Worm (Caenorhabditis elegans) whole organism, young adult: ENCODE results near the gene Y38E10A.35.

Experiments used
- B0261.1 ChIP-seq: sonication (generic microtip); optimal IDR thresholded peaks from 2 replicates; lab custom pipeline; 2016; ENCODE audit warnings: mild to moderate bottlenecking, missing genetic modification characterization, moderate library complexity, missing compliant biosample characterization
- C06A6.2 ChIP-seq: fragments of 200-800 bp; sonication (Bioruptor generic); conservative IDR thresholded peaks from 2 replicates; pipeline ENCODE4 v1.3.6; 2022; ENCODE audit warnings: missing genetic modification characterization, missing compliant biosample characterization
- D2030.7 ChIP-seq: fragments of 200-800 bp; sonication (Bioruptor generic); IDR thresholded peaks from 2 replicates; pipeline ENCODE4 v1.3.6; 2022; ENCODE audit warnings: missing genetic modification reagents, missing genetic modification characterization, missing compliant biosample characterization
- F49E8.2 ChIP-seq: sonication (generic microtip); optimal IDR thresholded peaks from 3 replicates; lab custom pipeline; 2017; ENCODE audit warnings: missing genetic modification characterization, mild to moderate bottlenecking, missing compliant biosample characterization, antibody characterized with exemption, moderate library complexity; ENCODE audit not compliant: insufficient read depth
- Y53G8AR.9 ChIP-seq: fragments of 200-800 bp; sonication (Bioruptor generic); conservative IDR thresholded peaks from 2 replicates; pipeline ENCODE4 v1.3.6; 2022; ENCODE audit warnings: missing genetic modification reagents, missing genetic modification characterization, missing compliant biosample characterization
- Y56A3A.18 ChIP-seq: fragments of 200-800 bp; sonication (Bioruptor generic); IDR thresholded peaks from 2 replicates; pipeline ENCODE4 v1.3.6; 2022; ENCODE audit warnings: missing genetic modification reagents, missing genetic modification characterization, missing compliant biosample characterization
- Y67H2A.10 ChIP-seq: fragments of 200-800 bp; sonication (Bioruptor generic); conservative IDR thresholded peaks from 2 replicates; pipeline ENCODE4 v1.3.6; 2022; ENCODE audit warnings: missing genetic modification reagents, missing genetic modification characterization, missing compliant biosample characterization
- Y79H2A.3 ChIP-seq: fragments of 200-800 bp; sonication (Bioruptor generic); conservative IDR thresholded peaks from 2 replicates; pipeline ENCODE4 v1.3.6; 2022; ENCODE audit warnings: missing genetic modification reagents, missing genetic modification characterization, missing compliant biosample characterization
- aptf-2 ChIP-seq: fragments of 200-800 bp; sonication (Bioruptor generic); conservative IDR thresholded peaks from 2 replicates; pipeline ENCODE4 v1.3.6; 2022; ENCODE audit warnings: missing genetic modification reagents, missing genetic modification characterization, missing compliant biosample characterization
- aptf-3 ChIP-seq: fragments of 200-800 bp; sonication (Bioruptor generic); IDR thresholded peaks from 2 replicates; pipeline ENCODE4 v1.3.6; 2022; ENCODE audit warnings: missing genetic modification characterization, missing compliant biosample characterization
- attf-3 ChIP-seq: fragments of 200-800 bp; sonication (Bioruptor generic); conservative IDR thresholded peaks from 2 replicates; pipeline ENCODE4 v1.3.6; 2022; ENCODE audit warnings: missing genetic modification reagents, missing genetic modification characterization, missing compliant biosample characterization
- cebp-1 ChIP-seq, 2 experiments: fragments of 200-800 bp in 1 of 2; sonication (Bioruptor generic) in 1 of 2; sonication (generic microtip) in 1 of 2; IDR thresholded peaks in 1 of 2; optimal IDR thresholded peaks in 1 of 2; 2 replicates each; pipeline versions ENCODE4 v1.3.6 to Lab custom; 2017 to 2022; ENCODE audit warnings: missing compliant biosample characterization in 2 of 2, missing genetic modification characterization in 2 of 2, mild to moderate bottlenecking in 1 of 2, missing genetic modification reagents in 1 of 2, moderate library complexity in 1 of 2
- ceh-79 ChIP-seq: sonication (generic microtip); optimal IDR thresholded peaks from 2 replicates; lab custom pipeline; 2017; ENCODE audit warnings: mild to moderate bottlenecking, missing genetic modification characterization, missing compliant biosample characterization
- dpl-1 ChIP-seq: fragments of 150-350 bp; optimal IDR thresholded peaks from 2 replicates; lab custom pipeline; 2014; ENCODE audit warnings: missing biosample characterization, missing genetic modification reagents, missing genetic modification characterization
- efl-1 ChIP-seq: fragments of 150-350 bp; optimal IDR thresholded peaks from 2 replicates; lab custom pipeline; 2014; ENCODE audit warnings: missing biosample characterization, missing genetic modification reagents, missing genetic modification characterization
- egl-44 ChIP-seq: fragments of 200-800 bp; sonication (Bioruptor generic); IDR thresholded peaks from 2 replicates; pipeline ENCODE4 v1.3.6; 2022; ENCODE audit warnings: missing genetic modification reagents, missing genetic modification characterization, missing compliant biosample characterization
- ekl-4 ChIP-seq: fragments of 200-800 bp; sonication (Bioruptor generic); IDR thresholded peaks from 2 replicates; pipeline ENCODE4 v1.3.6; 2022; ENCODE audit warnings: missing genetic modification reagents, missing genetic modification characterization, missing compliant biosample characterization
- hlh-26 ChIP-seq: fragments of 200-800 bp; sonication (Bioruptor generic); conservative IDR thresholded peaks from 2 replicates; pipeline ENCODE4 v1.3.6; 2022; ENCODE audit warnings: missing genetic modification reagents, missing genetic modification characterization, missing compliant biosample characterization
- lin-26 ChIP-seq: fragments of 200-800 bp; sonication (Bioruptor generic); IDR thresholded peaks from 2 replicates; pipeline ENCODE4 v1.3.6; 2022; ENCODE audit warnings: missing genetic modification reagents, missing genetic modification characterization, missing compliant biosample characterization
- lir-1 ChIP-seq: fragments of 200-800 bp; sonication (Bioruptor generic); conservative IDR thresholded peaks from 2 replicates; pipeline ENCODE4 v1.3.6; 2022; ENCODE audit warnings: missing genetic modification reagents, missing genetic modification characterization, missing compliant biosample characterization
- madf-6 ChIP-seq: fragments of 200-800 bp; sonication (Bioruptor generic); IDR thresholded peaks from 2 replicates; pipeline ENCODE4 v1.3.6; 2022; ENCODE audit warnings: missing genetic modification reagents, missing genetic modification characterization, missing compliant biosample characterization
- mel-28 ChIP-seq: sonication (generic microtip); optimal IDR thresholded peaks from 2 replicates; lab custom pipeline; 2016; ENCODE audit warnings: borderline replicate concordance, mild to moderate bottlenecking, missing genetic modification characterization, missing compliant biosample characterization
- mes-4 ChIP-seq: sonication (generic microtip); optimal IDR thresholded peaks from 2 replicates; lab custom pipeline; 2016; ENCODE audit warnings: missing genotype, missing genetic modification characterization, missing compliant biosample characterization
- mxl-1 ChIP-seq: sonication (generic microtip); optimal IDR thresholded peaks from 2 replicates; lab custom pipeline; 2016; ENCODE audit warnings: missing genetic modification characterization, missing compliant biosample characterization
- nfya-1 ChIP-seq: sonication (generic microtip); optimal IDR thresholded peaks from 2 replicates; lab custom pipeline; 2017; ENCODE audit warnings: antibody characterized with exemption, missing compliant biosample characterization, missing genetic modification characterization, borderline replicate concordance; ENCODE audit not compliant: insufficient read depth
- nfya-2 ChIP-seq: fragments of 200-800 bp; sonication (Bioruptor generic); IDR thresholded peaks from 2 replicates; pipeline ENCODE4 v1.3.6; 2022; ENCODE audit warnings: missing genetic modification reagents, missing genetic modification characterization, missing compliant biosample characterization
- nhr-179 ChIP-seq: sonication (generic microtip); optimal IDR thresholded peaks from 2 replicates; lab custom pipeline; 2016; ENCODE audit warnings: mild to moderate bottlenecking, missing genetic modification characterization, missing compliant biosample characterization
- nhr-80 ChIP-seq: sonication (generic microtip); optimal IDR thresholded peaks from 2 replicates; lab custom pipeline; 2016; ENCODE audit warnings: missing genetic modification characterization, missing compliant biosample characterization
- pbrm-1 ChIP-seq: fragments of 200-800 bp; sonication (Bioruptor generic); IDR thresholded peaks from 2 replicates; pipeline ENCODE4 v1.3.6; 2022; ENCODE audit warnings: missing genetic modification reagents, missing genetic modification characterization, missing compliant biosample characterization
- sdz-38 ChIP-seq: sonication (generic microtip); optimal IDR thresholded peaks from 2 replicates; lab custom pipeline; 2016; ENCODE audit warnings: missing genotype, missing genetic modification characterization, missing compliant biosample characterization
- snpc-3.4 ChIP-seq: sonication (generic microtip); optimal IDR thresholded peaks from 2 replicates; lab custom pipeline; 2017; ENCODE audit warnings: missing genetic modification characterization, mild to moderate bottlenecking, missing compliant biosample characterization, antibody characterized with exemption, moderate library complexity, missing genotype, missing genetic modification reagents
- snpc-4 ChIP-seq, 5 experiments: fragments of 150-350 bp in 1 of 5; sonication (generic microtip) in 4 of 5; optimal IDR thresholded peaks; 2 replicates each; lab custom pipeline; 2014 to 2018; ENCODE audit warnings: missing genetic modification characterization in 5 of 5, missing biosample characterization in 3 of 5, antibody characterized with exemption in 2 of 5, mild to moderate bottlenecking in 2 of 5, missing compliant biosample characterization in 2 of 5, missing genotype in 2 of 5, moderate library complexity in 2 of 5, missing genetic modification reagents in 1 of 5
- zfh-2 ChIP-seq: fragments of 200-800 bp; sonication (Bioruptor generic); conservative IDR thresholded peaks from 2 replicates; pipeline ENCODE4 v1.3.6; 2022; ENCODE audit warnings: missing genetic modification reagents, missing genetic modification characterization, missing compliant biosample characterization
- ztf-18 ChIP-seq: sonication (generic microtip); optimal IDR thresholded peaks from 2 replicates; lab custom pipeline; 2016; ENCODE audit warnings: missing genotype, mild to moderate bottlenecking, missing genetic modification characterization, missing compliant biosample characterization
- ztf-25 ChIP-seq: fragments of 200-800 bp; sonication (Bioruptor generic); IDR thresholded peaks from 2 replicates; pipeline ENCODE4 v1.3.6; 2022; ENCODE audit warnings: missing genetic modification reagents, missing genetic modification characterization, missing compliant biosample characterization

The Y38E10A.35 gene

DNA sequence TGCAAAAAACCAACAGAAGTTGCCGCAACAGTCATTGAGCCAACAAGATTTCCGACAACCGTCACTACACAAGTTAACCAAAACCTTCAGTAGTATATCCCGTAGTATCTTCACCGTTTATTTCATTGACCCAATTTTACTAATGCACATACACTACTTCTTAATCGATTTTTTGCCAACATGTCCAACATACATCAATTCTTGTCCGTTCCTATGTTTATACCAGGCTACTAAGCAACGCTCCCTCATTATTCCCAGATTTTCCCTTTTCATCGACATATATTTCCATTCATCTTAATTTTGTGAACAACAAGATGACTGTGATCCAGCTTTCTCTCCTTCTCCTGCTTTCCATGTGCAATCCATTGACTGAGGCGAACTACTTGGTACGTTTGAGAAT is 6.8 kb downstream of the Y38E10A.35 start, which contains the start of gene F49C5.7:
TSS of gene F49C5.7 (plus strand) at position 301 of the 400 bp plus-strand sequence.
- TF ChIP-seq ekl-4 (no peak), hlh-26 (GFP tag; lab: Robert Waterston, UW) (no peak), attf-3 (GFP tag; lab: Robert Waterston, UW) (no peak)
- TF ChIP-seq, all 124 proteins: peak for 0

DNA sequence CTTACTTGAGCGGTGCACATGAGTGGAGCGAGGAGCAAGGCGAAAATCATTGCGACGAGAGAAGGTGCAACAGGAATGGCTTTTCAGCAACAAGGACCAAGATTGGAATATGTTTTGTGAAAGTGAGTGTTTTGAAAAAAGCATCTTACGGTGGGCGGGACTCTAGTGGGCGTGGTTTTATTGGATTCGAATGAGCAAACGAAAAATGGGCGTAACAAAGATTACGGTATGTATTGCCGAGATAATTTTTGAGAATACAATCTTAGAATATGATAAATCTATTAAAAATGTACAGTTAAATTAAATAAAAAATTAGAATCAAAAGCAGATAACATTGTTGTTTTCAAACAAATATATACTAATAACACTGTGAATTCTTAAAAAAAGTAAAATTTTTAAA is 12.4 kb downstream of the Y38E10A.35 start, which contains the start of gene F49C5.12:
TSS of gene F49C5.12 (minus strand) at position 101 of the 400 bp plus-strand sequence.
- TF ChIP-seq lir-1 (no peak), snpc-3.4 (tag; lab: Kevin White, UChicago) (no peak), nhr-179 (tag; lab: Kevin White, UChicago) (no peak), ztf-18 (tag; lab: Kevin White, UChicago) (no peak), dpl-1 (GFP tag; lab: Kevin White, UChicago) (no peak), mxl-1 (no peak), Y56A3A.18 (GFP tag; lab: Robert Waterston, UW) (no peak), cebp-1 (GFP tag; IDR thresholded peaks at IDR 0.05; lab: Robert Waterston, UW) (no peak), cebp-1 (tag; optimal IDR thresholded peaks at IDR 0.05; lab: Kevin White, UChicago) (no peak), Y53G8AR.9 (GFP tag; lab: Robert Waterston, UW) (no peak), Y79H2A.3 (GFP tag; lab: Robert Waterston, UW) (no peak), lin-26 (GFP tag; lab: Robert Waterston, UW) (no peak), nfya-2 (no peak), aptf-2 (no peak), B0261.1 (no peak), nfya-1 (no peak), attf-3 (GFP tag; lab: Robert Waterston, UW) (no peak)

DNA sequence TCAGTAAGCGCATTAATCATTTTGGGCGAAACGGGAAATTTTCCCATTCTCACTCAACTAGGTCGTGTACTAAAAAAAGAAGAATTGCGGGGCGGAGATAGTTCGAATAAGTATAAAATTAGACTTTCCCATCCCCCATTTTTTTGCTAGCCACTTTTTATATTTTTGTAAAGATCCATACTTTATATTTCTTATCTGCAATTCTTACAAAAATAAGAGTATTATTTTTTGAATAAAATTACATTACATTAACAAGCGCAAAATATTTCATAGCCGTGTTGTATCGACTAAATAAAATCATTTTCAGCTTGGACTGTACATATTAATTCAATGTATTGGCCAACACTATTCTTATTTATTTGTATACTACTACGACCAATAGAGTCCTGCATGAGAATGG is 17.1 kb downstream of the Y38E10A.35 start, which contains the start of gene F49C5.11:
TSS of gene F49C5.11 (plus strand) at position 301 of the 400 bp plus-strand sequence.
- TF ChIP-seq snpc-4 (GFP tag; optimal IDR thresholded peaks at IDR 0.05; lab: Kevin White, UChicago) = no peak
- no peak for TF ChIP-seq snpc-4 (tag; optimal IDR thresholded peaks at IDR 0.05; lab: Kevin White, UChicago)
- no peak for TF ChIP-seq D2030.7
- no peak for TF ChIP-seq mes-4 (tag; lab: Kevin White, UChicago)
- TF ChIP-seq efl-1 = no peak
- TF ChIP-seq pbrm-1 = no peak
- TF ChIP-seq, all 124 proteins: peak for 0

DNA sequence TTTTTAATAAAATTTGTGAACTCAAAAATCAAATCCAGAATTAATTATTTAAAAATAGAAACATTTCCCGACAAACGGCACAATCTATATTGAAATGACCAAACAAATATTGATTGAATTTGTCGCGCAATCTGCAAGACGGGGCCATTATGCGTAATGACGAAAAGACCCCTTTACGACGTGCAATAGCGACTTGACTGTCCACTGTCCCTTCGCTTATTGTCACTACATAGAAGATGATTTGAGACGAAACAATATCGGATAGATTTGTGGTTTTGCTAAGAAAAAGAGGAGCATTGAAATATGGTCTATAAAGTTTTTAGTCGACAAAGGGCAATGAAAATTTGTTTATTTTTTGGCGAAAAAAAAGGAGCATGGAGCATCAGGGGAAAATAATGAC is 21.7 kb downstream of the Y38E10A.35 start:
- no peak for TF ChIP-seq sdz-38 (tag; lab: Kevin White, UChicago)
- no peak for TF ChIP-seq Y67H2A.10 (GFP tag; lab: Robert Waterston, UW)
- no peak for TF ChIP-seq egl-44 (GFP tag; lab: Robert Waterston, UW)
- TF ChIP-seq mel-28 (tag; lab: Kevin White, UChicago) = no peak
- no peak for TF ChIP-seq mxl-1
- TF ChIP-seq aptf-3 (GFP tag; lab: Robert Waterston, UW) = no peak
- TF ChIP-seq F49E8.2 (tag; lab: Kevin White, UChicago) = no peak
- no peak for TF ChIP-seq ztf-25 (GFP tag; lab: Robert Waterston, UW)
- TF ChIP-seq nhr-80 (tag; lab: Kevin White, UChicago) = no peak
- no peak for TF ChIP-seq D2030.7
- TF ChIP-seq ceh-79 (tag; lab: Kevin White, UChicago) = no peak
- no peak for TF ChIP-seq zfh-2 (GFP tag; lab: Robert Waterston, UW)
- no peak for TF ChIP-seq madf-6 (GFP tag; lab: Robert Waterston, UW)
- TF ChIP-seq C06A6.2 (GFP tag; lab: Robert Waterston, UW) = no peak
